Fruit fly (Drosophila melanogaster): ENCODE results near the gene ttm3.

ttm3 gene

dm6 chr2L:22059852-22060251, 19.6 kb upstream of the ttm3 start:
- TF ChIP-seq Dfd (GFP tag; optimal IDR thresholded peaks at IDR 0.05) (peak; percentile 45), Abd-B (GFP tag; optimal IDR thresholded peaks at IDR 0.05) (no peak)

dm6 chr2L:22065243-22065642, 14.2 kb upstream of the ttm3 start, which contains the start of gene CG42597:
TSS of gene CG42597 (minus strand) at chr2L:22065343.
- no peak for TF ChIP-seq ey (GFP tag; optimal IDR thresholded peaks at IDR 0.05)
- TF ChIP-seq sage (GFP tag; optimal IDR thresholded peaks at IDR 0.05): no peak
- no peak for TF ChIP-seq sv (GFP tag; optimal IDR thresholded peaks at IDR 0.05)
- TF ChIP-seq N (GFP tag; optimal IDR thresholded peaks at IDR 0.05): no peak
- TF ChIP-seq brk (GFP tag; optimal IDR thresholded peaks at IDR 0.05): no peak
- TF ChIP-seq CrebA (GFP tag; optimal IDR thresholded peaks at IDR 0.05; ENCODE audit: borderline replicate concordance): no peak
- no peak for TF ChIP-seq Hr83 (GFP tag; optimal IDR thresholded peaks at IDR 0.05; ENCODE audit: poor library complexity, severe bottlenecking)
- no peak for TF ChIP-seq Myc (optimal IDR thresholded peaks at IDR 0.05)
- no peak for TF ChIP-seq br (GFP tag; optimal IDR thresholded peaks at IDR 0.05)
- TF ChIP-seq Jra (GFP tag; optimal IDR thresholded peaks at IDR 0.05): no peak
- no peak for TF ChIP-seq h (GFP tag; optimal IDR thresholded peaks at IDR 0.05)
- TF ChIP-seq Rel (GFP tag; optimal IDR thresholded peaks at IDR 0.05): no peak
- TF ChIP-seq Rel (tag; optimal IDR thresholded peaks at IDR 0.05): no peak
- no peak for TF ChIP-seq Sp1 (GFP tag; optimal IDR thresholded peaks at IDR 0.05)
- no peak for TF ChIP-seq Dfd (GFP tag; optimal IDR thresholded peaks at IDR 0.05)
- TF ChIP-seq CG9705 (GFP tag; optimal IDR thresholded peaks at IDR 0.05): no peak
- TF ChIP-seq woc (GFP tag; optimal IDR thresholded peaks at IDR 0.05): no peak
- TF ChIP-seq Abd-B (GFP tag; optimal IDR thresholded peaks at IDR 0.05): no peak
- no peak for TF ChIP-seq dsf (GFP tag; optimal IDR thresholded peaks at IDR 0.05; ENCODE audit: borderline replicate concordance)

DNA sequence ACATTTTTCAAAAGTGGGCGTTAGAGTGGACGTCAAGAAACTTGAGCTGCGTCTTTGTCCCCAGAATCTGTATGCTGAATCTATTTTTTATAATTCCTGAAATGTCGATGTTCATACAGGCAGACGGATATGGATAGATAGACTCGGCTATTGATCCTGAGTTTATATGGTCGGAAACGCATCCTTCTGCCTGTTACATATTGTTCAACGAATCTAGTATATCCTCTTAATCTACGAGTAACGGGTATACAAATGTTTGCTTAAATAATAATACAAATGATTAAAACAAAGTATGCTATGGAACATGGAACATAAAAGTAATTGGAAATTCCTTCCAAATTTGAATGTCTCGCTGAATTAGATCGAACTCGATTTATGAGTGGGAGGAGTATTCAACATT, 8.6 kb upstream of the ttm3 start, which contains the start of gene tplus3a:
TSS of gene tplus3a (plus strand) at position 301 of the 400 bp plus-strand sequence.
- TF ChIP-seq Hnf4 (GFP tag; optimal IDR thresholded peaks at IDR 0.05) (no peak), woc (GFP tag; optimal IDR thresholded peaks at IDR 0.05) (no peak), foxo (GFP tag; optimal IDR thresholded peaks at IDR 0.05) (no peak), Jra (GFP tag; optimal IDR thresholded peaks at IDR 0.05) (no peak), Myc (optimal IDR thresholded peaks at IDR 0.05) (no peak), OdsH (GFP tag; optimal IDR thresholded peaks at IDR 0.05) (no peak), ey (GFP tag; optimal IDR thresholded peaks at IDR 0.05) (no peak)

DNA sequence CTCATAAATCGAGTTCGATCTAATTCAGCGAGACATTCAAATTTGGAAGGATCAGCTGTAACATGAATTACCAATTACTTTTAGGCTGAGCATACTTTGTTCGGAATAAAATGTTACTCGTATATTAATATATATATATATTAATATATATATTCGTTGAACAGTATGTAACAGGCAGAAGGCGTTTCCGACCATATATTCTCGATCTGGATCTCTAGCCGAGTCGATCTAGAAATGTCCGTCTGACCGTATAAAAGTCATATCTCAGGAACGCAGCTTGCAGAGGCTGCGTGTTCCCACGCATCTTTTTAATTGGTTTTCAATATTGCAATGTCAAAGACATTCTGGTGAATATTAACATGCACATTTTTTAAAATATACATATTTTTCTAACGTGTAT, 24.9 kb downstream of the ttm3 start, which contains the start of gene tplus3b:
TSS of gene tplus3b (minus strand) at position 101 of the 400 bp plus-strand sequence.
- TF ChIP-seq dsf (GFP tag; optimal IDR thresholded peaks at IDR 0.05; ENCODE audit: borderline replicate concordance) (no peak), dmrt93B (GFP tag; optimal IDR thresholded peaks at IDR 0.05) (no peak), woc (GFP tag; optimal IDR thresholded peaks at IDR 0.05) (no peak), lola (GFP tag; optimal IDR thresholded peaks at IDR 0.05) (no peak), rgr (GFP tag; optimal IDR thresholded peaks at IDR 0.05) (no peak), Dif (GFP tag; optimal IDR thresholded peaks at IDR 0.05; ENCODE audit: partially characterized antibody) (no peak), fru (GFP tag; optimal IDR thresholded peaks at IDR 0.05) (no peak), br (GFP tag; optimal IDR thresholded peaks at IDR 0.05) (no peak), N (GFP tag; optimal IDR thresholded peaks at IDR 0.05) (no peak), Hr83 (GFP tag; optimal IDR thresholded peaks at IDR 0.05; ENCODE audit: poor library complexity, severe bottlenecking) (no peak), sv (GFP tag; optimal IDR thresholded peaks at IDR 0.05) (no peak), Abd-B (GFP tag; optimal IDR thresholded peaks at IDR 0.05) (no peak), CrebA (GFP tag; optimal IDR thresholded peaks at IDR 0.05; ENCODE audit: borderline replicate concordance) (no peak), dl (GFP tag; optimal IDR thresholded peaks at IDR 0.05; ENCODE audit: insufficient read depth in 1 of 2, partially characterized antibody in 2 of 2) (no peak), OdsH (GFP tag; optimal IDR thresholded peaks at IDR 0.05) (no peak)

- TF ChIP-seq br (GFP tag; optimal IDR thresholded peaks at IDR 0.05) (no peak), jim (GFP tag; optimal IDR thresholded peaks at IDR 0.05) (no peak), h (GFP tag; optimal IDR thresholded peaks at IDR 0.05) (no peak), Hnf4 (GFP tag; optimal IDR thresholded peaks at IDR 0.05) (no peak)
Measured at dm6 chr2L:22105412-22105811, 26.0 kb downstream of the ttm3 start, which contains the start of gene CG15219. TSS of gene CG15219 (minus strand) at chr2L:22105512.

DNA sequence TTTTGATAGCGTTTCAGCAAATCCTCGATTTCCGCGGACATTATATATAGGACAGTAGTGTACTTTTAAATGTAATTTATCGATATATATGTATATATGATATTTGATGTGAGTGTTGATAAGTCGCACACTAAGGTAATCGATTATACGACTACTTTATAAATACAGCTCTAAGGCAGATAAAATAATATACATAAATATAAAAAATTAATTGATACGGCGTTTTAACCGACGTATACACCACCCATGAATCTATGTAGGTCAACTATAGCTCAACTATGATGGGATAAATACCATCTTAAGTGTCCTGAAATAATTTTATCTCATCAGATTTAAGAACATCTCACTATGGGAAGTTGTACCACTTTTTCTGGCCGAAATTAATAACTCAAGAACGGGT, 27.8 kb downstream of the ttm3 start, which contains the start of gene CG10834:
TSS of gene CG10834 (minus strand) at position 101 of the 400 bp plus-strand sequence.
- TF ChIP-seq jim (GFP tag; optimal IDR thresholded peaks at IDR 0.05): no peak
- TF ChIP-seq foxo (GFP tag; optimal IDR thresholded peaks at IDR 0.05): no peak
- no peak for TF ChIP-seq Sp1 (GFP tag; optimal IDR thresholded peaks at IDR 0.05)
- no peak for TF ChIP-seq GATAd (GFP tag; optimal IDR thresholded peaks at IDR 0.05)
- TF ChIP-seq Myc (optimal IDR thresholded peaks at IDR 0.05): no peak
- TF ChIP-seq Hr78 (GFP tag; optimal IDR thresholded peaks at IDR 0.05): no peak
- no peak for TF ChIP-seq HLH106 (tag; optimal IDR thresholded peaks at IDR 0.05)
- TF ChIP-seq woc (GFP tag; optimal IDR thresholded peaks at IDR 0.05): no peak
- TF ChIP-seq N (GFP tag; optimal IDR thresholded peaks at IDR 0.05): no peak
- TF ChIP-seq Jra (GFP tag; optimal IDR thresholded peaks at IDR 0.05): no peak
- TF ChIP-seq Abd-B (GFP tag; optimal IDR thresholded peaks at IDR 0.05): no peak
- no peak for TF ChIP-seq dsf (GFP tag; optimal IDR thresholded peaks at IDR 0.05; ENCODE audit: borderline replicate concordance)
- no peak for TF ChIP-seq CrebA (GFP tag; optimal IDR thresholded peaks at IDR 0.05; ENCODE audit: borderline replicate concordance)
- no peak for TF ChIP-seq sage (GFP tag; optimal IDR thresholded peaks at IDR 0.05)
- TF ChIP-seq h (GFP tag; optimal IDR thresholded peaks at IDR 0.05): no peak
- TF ChIP-seq rgr (GFP tag; optimal IDR thresholded peaks at IDR 0.05): no peak
- no peak for TF ChIP-seq ey (GFP tag; optimal IDR thresholded peaks at IDR 0.05)

Data from whole organism, wandering third instar larva.